Worm (Caenorhabditis elegans) whole organism, young adult: ENCODE data around the gene erg-28.

Source experiments
- F22D6.2 ChIP-seq: sonication (generic microtip); optimal IDR thresholded peaks from 2 replicates; lab custom pipeline; 2016; ENCODE audit warnings: mild to moderate bottlenecking, missing genetic modification characterization, missing compliant biosample characterization
- F57C9.4 ChIP-seq: sonication (generic microtip); optimal IDR thresholded peaks from 2 replicates; lab custom pipeline; 2017; ENCODE audit warnings: mild to moderate bottlenecking, missing genetic modification characterization, missing compliant biosample characterization
- K12H6.12 ChIP-seq: fragments of 200-800 bp; sonication (Bioruptor generic); optimal IDR thresholded peaks from 2 replicates; lab custom pipeline; 2018; ENCODE audit warnings: mild to moderate bottlenecking, missing genetic modification characterization, missing compliant biosample characterization
- ama-1 ChIP-seq, 3 experiments: fragments of 150-350 bp in 1 of 3; sonication (generic microtip) in 2 of 3; optimal IDR thresholded peaks; 2 replicates each; lab custom pipeline; 2014 to 2018; ENCODE audit warnings: missing biosample characterization in 2 of 3, missing genetic modification characterization in 2 of 3, missing genetic modification reagents in 2 of 3
- aptf-3 ChIP-seq: fragments of 200-800 bp; sonication (Bioruptor generic); IDR thresholded peaks from 2 replicates; pipeline ENCODE4 v1.3.6; 2022; ENCODE audit warnings: missing genetic modification characterization, missing compliant biosample characterization
- athp-1 ChIP-seq: sonication (generic microtip); optimal IDR thresholded peaks from 2 replicates; lab custom pipeline; 2017; ENCODE audit warnings: mild to moderate bottlenecking, missing genetic modification characterization, missing compliant biosample characterization
- him-1 ChIP-seq: sonication (generic microtip); optimal IDR thresholded peaks from 2 replicates; lab custom pipeline; 2016; ENCODE audit warnings: missing genotype, missing genetic modification reagents, missing genetic modification characterization, missing compliant biosample characterization
- mcd-1 ChIP-seq: fragments of 200-800 bp; sonication (Bioruptor generic); IDR thresholded peaks from 2 replicates; pipeline ENCODE4 v1.3.6; 2022; ENCODE audit warnings: missing genetic modification reagents, missing genetic modification characterization, missing compliant biosample characterization
- nhr-120 ChIP-seq: fragments of 200-800 bp; sonication (Bioruptor generic); IDR thresholded peaks from 2 replicates; pipeline ENCODE4 v1.3.6; 2022; ENCODE audit warnings: missing genetic modification characterization, missing compliant biosample characterization
- nhr-90 ChIP-seq: sonication (generic microtip); optimal IDR thresholded peaks from 2 replicates; lab custom pipeline; 2016; ENCODE audit warnings: missing genotype, mild to moderate bottlenecking, missing genetic modification characterization, missing compliant biosample characterization
- pha-4 ChIP-seq: fragments of 150-350 bp; sonication (generic microtip); optimal IDR thresholded peaks from 2 replicates; lab custom pipeline; 2014; ENCODE audit warnings: missing biosample characterization, missing genetic modification reagents, missing genetic modification characterization
- snpc-4 ChIP-seq, 5 experiments: fragments of 150-350 bp in 1 of 5; sonication (generic microtip) in 4 of 5; optimal IDR thresholded peaks; 2 replicates each; lab custom pipeline; 2014 to 2018; ENCODE audit warnings: missing genetic modification characterization in 5 of 5, missing biosample characterization in 3 of 5, antibody characterized with exemption in 2 of 5, mild to moderate bottlenecking in 2 of 5, missing compliant biosample characterization in 2 of 5, missing genotype in 2 of 5, moderate library complexity in 2 of 5, missing genetic modification reagents in 1 of 5
- unc-62 ChIP-seq: fragments of 150-350 bp; optimal IDR thresholded peaks from 2 replicates; lab custom pipeline; 2014; ENCODE audit warnings: missing biosample characterization, missing genetic modification reagents, missing genetic modification characterization
- zfh-2 ChIP-seq: fragments of 200-800 bp; sonication (Bioruptor generic); conservative IDR thresholded peaks from 2 replicates; pipeline ENCODE4 v1.3.6; 2022; ENCODE audit warnings: missing genetic modification reagents, missing genetic modification characterization, missing compliant biosample characterization

DNA sequence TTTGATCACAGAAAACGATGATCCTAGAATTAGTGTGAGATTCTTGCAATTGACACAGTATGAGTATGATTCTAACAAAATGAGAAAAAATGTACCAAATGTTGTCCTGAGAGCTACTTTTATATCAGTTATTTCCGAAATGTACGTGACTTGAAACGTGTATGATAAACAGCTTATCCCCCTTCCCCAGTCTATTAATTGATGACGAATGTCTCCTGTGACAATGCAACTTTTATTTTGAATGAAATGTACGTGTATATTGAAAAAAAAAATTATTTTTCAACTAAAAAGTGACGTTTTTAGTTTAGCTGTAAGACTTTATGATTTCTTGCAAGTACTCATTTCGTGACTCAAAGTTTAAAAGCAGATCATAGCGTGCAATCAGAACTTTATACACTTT is 36.9 kb upstream of the erg-28 start:
- TF ChIP-seq snpc-4 (GFP tag; optimal IDR thresholded peaks at IDR 0.05; lab: Kevin White, UChicago), result no peak
- TF ChIP-seq snpc-4 (tag; optimal IDR thresholded peaks at IDR 0.05; lab: Kevin White, UChicago), result no peak
- TF ChIP-seq mcd-1, result no peak
- no peak for TF ChIP-seq nhr-120 (GFP tag; lab: Robert Waterston, UW)
- TF ChIP-seq ama-1 (optimal IDR thresholded peaks at IDR 0.05; lab: Kevin White, UChicago), result no peak
- no peak for TF ChIP-seq ama-1 (GFP tag; optimal IDR thresholded peaks at IDR 0.05; lab: Kevin White, UChicago)
- no peak for TF ChIP-seq F22D6.2 (tag; lab: Kevin White, UChicago)
- TF ChIP-seq unc-62 (GFP tag; lab: Kevin White, UChicago), result no peak
- TF ChIP-seq zfh-2 (GFP tag; lab: Robert Waterston, UW), result no peak
- TF ChIP-seq athp-1, result no peak
- no peak for TF ChIP-seq aptf-3 (GFP tag; lab: Robert Waterston, UW)
- TF ChIP-seq F57C9.4 (tag; lab: Kevin White, UChicago), result no peak
- no peak for TF ChIP-seq nhr-90 (tag; lab: Kevin White, UChicago)
- no peak for TF ChIP-seq pha-4
- no peak for TF ChIP-seq K12H6.12 (tag; lab: Kevin White, UChicago)
- TF ChIP-seq him-1 (tag; lab: Kevin White, UChicago), result no peak
